Worm (Caenorhabditis elegans): ENCODE results near the gene ckr-2.

The ckr-2 gene

DNA sequence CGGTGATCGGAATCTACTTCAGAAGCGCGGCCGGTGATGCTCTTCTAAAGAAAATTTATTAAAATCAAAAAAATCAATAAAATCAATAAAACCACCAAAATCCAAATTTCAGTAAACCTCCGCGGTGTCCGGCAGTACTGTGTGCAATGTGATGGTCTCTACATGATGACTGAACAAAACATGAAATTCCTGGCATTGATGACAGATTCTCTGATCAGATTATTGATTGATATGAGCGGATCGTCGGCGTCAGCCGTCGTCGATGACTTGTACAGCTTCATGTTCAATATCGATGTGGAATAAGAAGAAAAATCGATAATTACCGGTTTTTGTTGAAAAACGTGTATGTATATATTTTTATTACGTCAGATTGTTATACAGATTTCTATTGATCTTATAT, 12.5 kb downstream of the ckr-2 start:
- TF ChIP-seq ceh-28 (tag; optimal IDR thresholded peaks at IDR 0.05) (peak; percentile 43), nhr-11 (tag; optimal IDR thresholded peaks at IDR 0.05) (no peak)

DNA sequence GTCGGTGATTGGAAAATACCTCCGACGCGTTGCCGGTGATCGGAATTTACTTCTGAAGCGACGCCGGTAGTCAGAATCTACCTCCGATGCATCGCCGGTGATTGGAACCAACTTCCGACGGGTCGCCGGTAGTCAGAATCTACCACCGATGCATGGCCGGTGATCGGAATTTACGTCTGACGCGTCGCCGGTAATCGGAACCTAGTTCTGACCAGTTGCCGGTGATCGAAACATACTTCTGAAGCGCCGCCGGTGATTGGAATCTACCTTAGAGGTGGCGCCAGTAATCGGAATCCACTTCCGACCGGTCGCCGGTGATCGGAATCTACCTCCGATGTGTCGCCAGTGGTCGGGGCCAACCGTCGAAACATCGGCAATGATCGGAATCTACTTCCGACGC, 13.1 kb downstream of the ckr-2 start:
- TF ChIP-seq daf-12 (tag; optimal IDR thresholded peaks at IDR 0.05) (no peak), nhr-237 (tag; optimal IDR thresholded peaks at IDR 0.05) (no peak), elt-3 (tag; optimal IDR thresholded peaks at IDR 0.05) (no peak), ZK546.5 (tag; optimal IDR thresholded peaks at IDR 0.05) (no peak), nhr-11 (tag; optimal IDR thresholded peaks at IDR 0.05) (no peak), eor-1 (tag; optimal IDR thresholded peaks at IDR 0.05) (no peak)

DNA sequence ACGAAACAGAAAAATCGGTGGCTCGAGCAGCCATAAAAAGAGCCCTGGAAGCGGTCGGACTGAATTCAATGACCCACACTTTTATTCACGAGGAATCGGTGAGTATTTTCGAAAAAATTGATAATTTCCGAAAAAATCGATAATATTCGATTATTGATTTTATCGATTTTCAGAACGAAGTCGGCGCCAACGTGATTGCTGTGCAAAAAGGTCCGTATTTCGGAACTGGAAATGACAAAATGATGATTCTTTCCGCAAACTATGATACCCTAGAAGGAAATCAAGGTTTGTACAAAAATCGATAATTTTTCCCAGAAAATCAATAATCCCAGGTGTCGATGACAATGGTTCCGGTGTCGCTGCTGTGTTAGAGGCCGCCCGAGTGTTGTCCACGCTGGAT, 14.5 kb downstream of the ckr-2 start:
- TF ChIP-seq sea-2 (GFP tag; optimal IDR thresholded peaks at IDR 0.05), result no peak
- TF ChIP-seq ceh-28 (tag; optimal IDR thresholded peaks at IDR 0.05), result peak; percentile 80

DNA sequence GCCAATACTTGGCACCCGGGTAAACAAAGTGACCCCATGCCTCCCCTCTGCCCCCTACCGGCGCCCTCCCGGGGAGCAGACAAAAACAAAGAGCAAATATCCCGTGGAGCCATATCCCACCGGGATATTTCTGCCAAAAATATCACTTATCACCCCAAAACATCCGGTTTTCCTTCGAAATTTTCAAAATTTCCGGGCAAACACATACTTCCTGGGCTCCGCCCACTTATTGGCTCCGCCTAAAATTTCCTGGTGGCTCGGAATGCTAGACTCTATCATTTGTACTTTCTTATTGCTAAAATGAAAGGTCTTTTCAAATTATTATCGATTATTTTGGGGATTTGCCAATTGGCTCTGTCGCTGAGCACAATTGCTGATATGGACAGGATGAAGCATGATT, 15.7 kb downstream of the ckr-2 start, which contains the start of gene Y39A3B.1:
TSS of gene Y39A3B.1 (plus strand) at position 301 of the 400 bp plus-strand sequence.
- TF ChIP-seq tbx-2 (tag; optimal IDR thresholded peaks at IDR 0.05) (no peak), fkh-10 (GFP tag; optimal IDR thresholded peaks at IDR 0.05) (no peak), unc-62 (GFP tag; optimal IDR thresholded peaks at IDR 0.05) (no peak), nhr-28 (tag; optimal IDR thresholded peaks at IDR 0.05) (no peak), egl-5 (tag; optimal IDR thresholded peaks at IDR 0.05) (no peak), nhr-25 (tag; optimal IDR thresholded peaks at IDR 0.05) (no peak), R02D3.7 (tag; optimal IDR thresholded peaks at IDR 0.05) (no peak), nhr-67 (tag; optimal IDR thresholded peaks at IDR 0.05) (no peak), unc-39 (tag; optimal IDR thresholded peaks at IDR 0.05) (no peak), nhr-11 (tag; optimal IDR thresholded peaks at IDR 0.05) (no peak), fkh-2 (tag; optimal IDR thresholded peaks at IDR 0.05) (no peak)

DNA sequence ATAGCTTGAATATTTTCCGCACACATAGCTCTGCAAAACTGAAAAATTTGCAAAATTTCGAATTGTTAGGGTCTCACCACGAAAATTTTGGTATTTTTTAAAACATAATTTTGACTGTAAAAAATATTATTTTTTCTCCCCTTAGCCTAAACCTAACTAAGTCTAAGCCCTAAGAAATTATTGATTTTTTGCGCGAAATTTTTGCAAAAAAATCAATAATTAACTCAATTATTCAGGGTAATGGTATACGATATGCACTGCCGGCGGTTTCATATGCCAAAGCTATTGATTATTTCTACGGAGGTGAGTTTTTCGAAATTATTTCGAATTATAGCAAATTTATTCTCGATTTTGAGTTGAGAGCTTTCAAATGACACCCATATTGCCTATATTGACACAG, 20.2 kb downstream of the ckr-2 start:
- no peak for TF ChIP-seq egl-27 (tag; optimal IDR thresholded peaks at IDR 0.05)
- no peak for TF ChIP-seq hmg-11 (tag; optimal IDR thresholded peaks at IDR 0.05)
- peak; percentile 72 for TF ChIP-seq ceh-28 (tag; optimal IDR thresholded peaks at IDR 0.05)
- no peak for TF ChIP-seq elt-3 (tag; optimal IDR thresholded peaks at IDR 0.05)
- TF ChIP-seq fkh-10 (GFP tag; optimal IDR thresholded peaks at IDR 0.05), result no peak
- TF ChIP-seq nfya-1 (tag; optimal IDR thresholded peaks at IDR 0.05; ENCODE audit: insufficient read depth), result no peak

DNA sequence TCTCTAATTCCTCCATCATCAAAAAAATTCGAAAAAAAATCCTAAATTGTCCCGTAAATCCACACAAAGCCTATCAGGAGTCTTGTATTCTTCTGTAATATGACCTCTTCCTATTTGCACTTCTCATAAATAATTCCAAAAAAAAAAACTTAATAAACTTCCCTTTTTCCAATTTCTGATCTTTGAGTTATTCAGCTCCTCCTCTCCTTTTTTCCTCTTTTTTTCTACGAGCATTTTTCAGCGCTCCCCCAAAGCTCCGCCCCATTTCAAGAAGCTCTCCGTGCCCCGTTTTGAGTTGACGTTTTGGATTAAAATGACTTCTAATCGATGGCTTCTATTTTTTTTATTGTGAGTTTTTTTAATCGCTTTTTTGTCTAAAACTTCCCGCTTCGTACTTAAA, 23.8 kb downstream of the ckr-2 start, which contains the start of gene lgc-42:
TSS of gene lgc-42 (plus strand) at position 301 of the 400 bp plus-strand sequence.
- TF ChIP-seq hmg-11 (tag; optimal IDR thresholded peaks at IDR 0.05), result no peak
- no peak for TF ChIP-seq pha-4 (tag; optimal IDR thresholded peaks at IDR 0.05)
- TF ChIP-seq egl-27 (tag; optimal IDR thresholded peaks at IDR 0.05), result no peak
- no peak for TF ChIP-seq skn-1 (tag; optimal IDR thresholded peaks at IDR 0.05)
- TF ChIP-seq nhr-43 (tag; optimal IDR thresholded peaks at IDR 0.05; ENCODE audit: poor library complexity, severe bottlenecking), result no peak
- no peak for TF ChIP-seq pqm-1 (tag; optimal IDR thresholded peaks at IDR 0.05)
- no peak for TF ChIP-seq nfya-1 (tag; optimal IDR thresholded peaks at IDR 0.05; ENCODE audit: insufficient read depth)
- no peak for TF ChIP-seq nhr-28 (tag; optimal IDR thresholded peaks at IDR 0.05)
- no peak for TF ChIP-seq fos-1 (tag; optimal IDR thresholded peaks at IDR 0.05)
- no peak for TF ChIP-seq R02D3.7 (tag; optimal IDR thresholded peaks at IDR 0.05)
- TF ChIP-seq nhr-67 (tag; optimal IDR thresholded peaks at IDR 0.05), result no peak
- no peak for TF ChIP-seq zag-1 (tag; optimal IDR thresholded peaks at IDR 0.05)
- no peak for TF ChIP-seq ceh-28 (tag; optimal IDR thresholded peaks at IDR 0.05)
- TF ChIP-seq snpc-4 (tag; optimal IDR thresholded peaks at IDR 0.05), result no peak
- no peak for TF ChIP-seq lin-15B (tag; optimal IDR thresholded peaks at IDR 0.05)

DNA sequence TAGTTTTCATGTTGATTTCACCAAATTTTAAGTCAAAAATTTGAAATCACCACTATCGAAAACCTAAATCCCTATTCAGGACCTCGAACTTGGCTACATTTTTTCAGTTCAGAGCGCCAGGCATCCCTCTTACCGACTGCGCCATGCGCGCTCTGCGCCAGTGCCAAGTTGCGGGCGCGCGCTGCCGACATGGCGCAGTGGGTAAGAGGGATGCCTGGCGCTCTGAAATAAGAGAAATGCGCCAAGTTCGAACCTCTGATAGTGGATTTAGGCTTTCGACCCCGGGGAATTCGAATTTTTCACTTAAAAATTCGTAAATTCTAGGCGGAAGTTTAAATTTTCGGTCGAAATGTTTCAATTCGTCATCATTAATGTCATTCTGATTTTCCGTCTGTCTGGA, 31.5 kb downstream of the ckr-2 start:
- TF ChIP-seq pha-4 (tag; optimal IDR thresholded peaks at IDR 0.05) (no peak), lin-15B (tag; optimal IDR thresholded peaks at IDR 0.05) (no peak), nhr-77 (tag; optimal IDR thresholded peaks at IDR 0.05) (no peak), elt-1 (tag; optimal IDR thresholded peaks at IDR 0.05) (no peak), nhr-11 (tag; optimal IDR thresholded peaks at IDR 0.05) (no peak), daf-12 (tag; optimal IDR thresholded peaks at IDR 0.05) (no peak), R02D3.7 (tag; optimal IDR thresholded peaks at IDR 0.05) (no peak), lin-39 (tag; optimal IDR thresholded peaks at IDR 0.05) (no peak), elt-2 (tag; optimal IDR thresholded peaks at IDR 0.05) (no peak), ztf-11 (tag; optimal IDR thresholded peaks at IDR 0.05) (no peak), egl-27 (tag; optimal IDR thresholded peaks at IDR 0.05) (no peak), nhr-23 (tag; optimal IDR thresholded peaks at IDR 0.05) (no peak), ceh-82 (tag; optimal IDR thresholded peaks at IDR 0.05) (no peak), ceh-28 (tag; optimal IDR thresholded peaks at IDR 0.05) (no peak), egl-5 (tag; optimal IDR thresholded peaks at IDR 0.05) (no peak), nhr-12 (tag; optimal IDR thresholded peaks at IDR 0.05) (no peak)

Data from whole organism, L3 larva.